Worm (Caenorhabditis elegans) whole organism, late embryonic: ENCODE data around the gene K09E2.2.

Experiments
- ceh-14 ChIP-seq: sonication (generic microtip); optimal IDR thresholded peaks from 2 replicates; lab custom pipeline; 2016; ENCODE audit warnings: missing genotype, missing genetic modification characterization, missing compliant biosample characterization
- elt-2 ChIP-seq: sonication (generic microtip); optimal IDR thresholded peaks from 2 replicates; lab custom pipeline; 2016; ENCODE audit warnings: missing genetic modification reagents, missing genetic modification characterization, missing compliant biosample characterization
- hlh-15 ChIP-seq: sonication (generic microtip); optimal IDR thresholded peaks from 2 replicates; lab custom pipeline; 2016; ENCODE audit warnings: missing genetic modification characterization, missing compliant biosample characterization
- nhr-232 ChIP-seq: sonication (generic microtip); optimal IDR thresholded peaks from 2 replicates; lab custom pipeline; 2016; ENCODE audit warnings: missing genetic modification characterization, missing compliant biosample characterization
- pha-2 ChIP-seq: sonication (generic microtip); optimal IDR thresholded peaks from 2 replicates; lab custom pipeline; 2017; ENCODE audit warnings: mild to moderate bottlenecking, missing genetic modification characterization, missing compliant biosample characterization
- pha-4 ChIP-seq: fragments of 150-350 bp; optimal IDR thresholded peaks from 2 replicates; lab custom pipeline; 2018; ENCODE audit warnings: missing biosample characterization, missing genetic modification reagents, missing genetic modification characterization
- sox-4 ChIP-seq: sonication (generic microtip); optimal IDR thresholded peaks from 2 replicates; lab custom pipeline; 2017; ENCODE audit warnings: mild to moderate bottlenecking, missing genetic modification characterization, inconsistent platforms, missing compliant biosample characterization
- ttx-3 ChIP-seq: sonication (generic microtip); optimal IDR thresholded peaks from 2 replicates; lab custom pipeline; 2016; ENCODE audit warnings: missing genetic modification reagents, missing genetic modification characterization, missing compliant biosample characterization

- TF ChIP-seq elt-2 (tag; lab: Kevin White, UChicago) (no peak), hlh-15 (tag; lab: Kevin White, UChicago) (no peak), ceh-14 (no peak), sox-4 (tag; lab: Kevin White, UChicago) (no peak), ttx-3 (no peak), nhr-232 (tag; lab: Kevin White, UChicago) (no peak), pha-4 (tag; lab: Kevin White, UChicago) (no peak), pha-2 (no peak)
Observed at ce11 chrX:8648582-8648981, 24.3 kb upstream of the K09E2.2 start.
